Fruit fly (Drosophila melanogaster) whole organism, prepupa: ENCODE data around the gene CG14607.
A peak's percentile ranks its signal among the peaks of the same experiment; 100 is the strongest.

Source experiments
- CG10631 ChIP-seq: fragments of 200-800 bp; sonication (Bioruptor generic); optimal IDR thresholded peaks from 2 replicates; lab custom pipeline; 2016; ENCODE audit warnings: missing biosample characterization, missing genetic modification characterization
- CG11294 ChIP-seq: fragments of 200-800 bp; sonication (Bioruptor generic); IDR thresholded peaks from 2 replicates; pipeline ENCODE4 v1.3.6; 2022; ENCODE audit warnings: missing biosample characterization, missing genetic modification characterization
- CG15336 ChIP-seq: fragments of 200-800 bp; sonication (Bioruptor generic); IDR thresholded peaks from 2 replicates; pipeline ENCODE4 v1.3.6; 2022; ENCODE audit warnings: missing biosample characterization, missing genetic modification characterization
- CG16779 ChIP-seq: fragments of 200-800 bp; sonication (Bioruptor generic); optimal IDR thresholded peaks from 3 replicates; lab custom pipeline; 2017; ENCODE audit warnings: missing biosample characterization, mild to moderate bottlenecking, missing genetic modification characterization
- CG32006 ChIP-seq: fragments of 200-800 bp; sonication (Bioruptor generic); optimal IDR thresholded peaks from 3 replicates; lab custom pipeline; 2017; ENCODE audit warnings: missing biosample characterization, mild to moderate bottlenecking, missing genetic modification characterization
- CG34406 ChIP-seq: fragments of 200-800 bp; sonication (Bioruptor generic); optimal IDR thresholded peaks from 3 replicates; lab custom pipeline; 2016; ENCODE audit warnings: missing biosample characterization, missing genetic modification characterization
- CG3919 ChIP-seq: fragments of 200-800 bp; sonication (Bioruptor generic); optimal IDR thresholded peaks from 3 replicates; lab custom pipeline; 2016; ENCODE audit warnings: missing biosample characterization, missing genetic modification characterization
- CG4318 ChIP-seq: fragments of 200-800 bp; sonication (Bioruptor generic); optimal IDR thresholded peaks from 3 replicates; lab custom pipeline; 2017; ENCODE audit warnings: missing biosample characterization, mild to moderate bottlenecking, missing genetic modification characterization
- CG6163 ChIP-seq: fragments of 200-800 bp; sonication (Bioruptor generic); IDR thresholded peaks from 3 replicates; pipeline ENCODE4 v1.3.6; 2022; ENCODE audit warnings: missing biosample characterization, missing genetic modification characterization
- CG6808 ChIP-seq: fragments of 200-800 bp; sonication (Bioruptor generic); optimal IDR thresholded peaks from 3 replicates; lab custom pipeline; 2017; ENCODE audit warnings: missing biosample characterization, missing genetic modification characterization, mild to moderate bottlenecking, moderate library complexity, missing genetic modification reagents
- CG6854 ChIP-seq: fragments of 200-800 bp; sonication (Bioruptor generic); optimal IDR thresholded peaks from 2 replicates; lab custom pipeline; 2017; ENCODE audit warnings: missing biosample characterization, mild to moderate bottlenecking, missing genetic modification characterization
- CG7368 ChIP-seq: fragments of 200-800 bp; sonication (Bioruptor generic); optimal IDR thresholded peaks from 3 replicates; lab custom pipeline; 2016; ENCODE audit warnings: missing biosample characterization, missing genetic modification characterization
- CG8119 ChIP-seq: fragments of 200-800 bp; sonication (Bioruptor generic); IDR thresholded peaks from 3 replicates; pipeline ENCODE4 v1.3.6; 2022; ENCODE audit warnings: missing biosample characterization, missing genetic modification characterization
- CG8319 ChIP-seq: fragments of 200-800 bp; sonication (Bioruptor generic); optimal IDR thresholded peaks from 3 replicates; lab custom pipeline; 2016; ENCODE audit warnings: missing biosample characterization, missing genetic modification characterization
- CG8632 ChIP-seq: fragments of 200-800 bp; sonication (Bioruptor generic); optimal IDR thresholded peaks from 3 replicates; lab custom pipeline; 2016; ENCODE audit warnings: missing biosample characterization, missing genetic modification characterization
- CG9139 ChIP-seq: fragments of 200-800 bp; sonication (Bioruptor generic); optimal IDR thresholded peaks from 3 replicates; lab custom pipeline; 2017; ENCODE audit warnings: missing biosample characterization, mild to moderate bottlenecking, missing genetic modification characterization
- Eip75B ChIP-seq: fragments of 200-800 bp; sonication (Bioruptor generic); optimal IDR thresholded peaks from 3 replicates; lab custom pipeline; 2016; ENCODE audit warnings: missing biosample characterization, missing genetic modification characterization
- Eip78C ChIP-seq: fragments of 200-800 bp; sonication (Bioruptor generic); peaks from one replicate; lab custom pipeline; 2016; ENCODE audit warnings: missing biosample characterization, missing genetic modification characterization
- Eip93F ChIP-seq: fragments of 200-800 bp; sonication (Bioruptor generic); optimal IDR thresholded peaks from 2 replicates; lab custom pipeline; 2016; ENCODE audit warnings: missing biosample characterization, mild to moderate bottlenecking, missing genetic modification characterization
- Ets21C ChIP-seq: fragments of 200-800 bp; sonication (Bioruptor generic); optimal IDR thresholded peaks from 3 replicates; lab custom pipeline; 2016; ENCODE audit warnings: missing biosample characterization, missing genetic modification characterization
- Ets96B ChIP-seq: fragments of 200-800 bp; optimal IDR thresholded peaks from 2 replicates; lab custom pipeline; 2019; ENCODE audit warnings: missing biosample characterization, mild to moderate bottlenecking, missing genetic modification characterization, moderate library complexity
- Hr38 ChIP-seq: sonication (Bioruptor generic); optimal IDR thresholded peaks from 2 replicates; lab custom pipeline; 2016; ENCODE audit warnings: missing biosample characterization, missing genetic modification characterization
- Hr4 ChIP-seq: fragments of 200-800 bp; sonication (Bioruptor generic); optimal IDR thresholded peaks from 3 replicates; lab custom pipeline; 2016; ENCODE audit warnings: missing biosample characterization, missing genetic modification characterization
- Lpt ChIP-seq: fragments of 200-800 bp; sonication (Bioruptor generic); optimal IDR thresholded peaks from 3 replicates; lab custom pipeline; 2016; ENCODE audit warnings: missing biosample characterization, missing genetic modification characterization
- OdsH ChIP-seq: fragments of 200-800 bp; sonication (Bioruptor generic); optimal IDR thresholded peaks from 3 replicates; lab custom pipeline; 2016; ENCODE audit warnings: missing biosample characterization, missing genetic modification characterization
- Sox102F ChIP-seq: fragments of 200-800 bp; sonication (Bioruptor generic); optimal IDR thresholded peaks from 2 replicates; lab custom pipeline; 2016; ENCODE audit warnings: missing biosample characterization, mild to moderate bottlenecking, missing genetic modification characterization
- Sox14 ChIP-seq: fragments of 200-800 bp; sonication (Bioruptor generic); optimal IDR thresholded peaks from 3 replicates; lab custom pipeline; 2016; ENCODE audit warnings: missing biosample characterization, missing genetic modification characterization
- Sox15 ChIP-seq: fragments of 200-800 bp; sonication (Bioruptor generic); optimal IDR thresholded peaks from 3 replicates; lab custom pipeline; 2016; ENCODE audit warnings: missing biosample characterization, missing genetic modification characterization
- achi ChIP-seq: fragments of 200-800 bp; sonication (Bioruptor generic); optimal IDR thresholded peaks from 3 replicates; lab custom pipeline; 2016; ENCODE audit warnings: missing biosample characterization, missing genetic modification characterization
- acj6 ChIP-seq: fragments of 200-800 bp; sonication (Bioruptor generic); optimal IDR thresholded peaks from 3 replicates; lab custom pipeline; 2016; ENCODE audit warnings: missing biosample characterization, missing genetic modification characterization
- cyc ChIP-seq: fragments of 200-800 bp; sonication (Bioruptor generic); optimal IDR thresholded peaks from 3 replicates; lab custom pipeline; 2016; ENCODE audit warnings: missing biosample characterization, missing genetic modification characterization
- eg ChIP-seq: fragments of 200-800 bp; sonication (Bioruptor generic); IDR thresholded peaks from 3 replicates; pipeline ENCODE4 v1.3.6; 2022; ENCODE audit warnings: missing biosample characterization, missing genetic modification characterization
- esn ChIP-seq: fragments of 200-800 bp; sonication (Bioruptor generic); optimal IDR thresholded peaks from 2 replicates; lab custom pipeline; 2016; ENCODE audit warnings: missing biosample characterization, mild to moderate bottlenecking, missing genetic modification characterization, moderate library complexity
- fd59A ChIP-seq: fragments of 200-800 bp; sonication (Bioruptor generic); optimal IDR thresholded peaks from 2 replicates; lab custom pipeline; 2017; ENCODE audit warnings: missing biosample characterization, mild to moderate bottlenecking, missing genetic modification characterization, missing genetic modification reagents
- fd85E ChIP-seq: fragments of 200-800 bp; sonication (Bioruptor generic); optimal IDR thresholded peaks from 3 replicates; lab custom pipeline; 2016; ENCODE audit warnings: missing biosample characterization, missing genetic modification characterization
- fkh ChIP-seq: fragments of 200-800 bp; sonication (Bioruptor generic); optimal IDR thresholded peaks from 3 replicates; lab custom pipeline; 2017; ENCODE audit warnings: missing biosample characterization, mild to moderate bottlenecking, missing genetic modification characterization, moderate library complexity
- pdm3 ChIP-seq: fragments of 200-800 bp; sonication (Bioruptor generic); optimal IDR thresholded peaks from 3 replicates; lab custom pipeline; 2016; ENCODE audit warnings: missing biosample characterization, missing genetic modification characterization
- spab ChIP-seq: fragments of 200-800 bp; sonication (Bioruptor generic); optimal IDR thresholded peaks from 2 replicates; lab custom pipeline; 2017; ENCODE audit warnings: missing biosample characterization, mild to moderate bottlenecking, missing genetic modification characterization, missing genetic modification reagents
- ss ChIP-seq, 2 experiments: fragments of 200-800 bp; sonication (Bioruptor generic); optimal IDR thresholded peaks; 2 replicates in 1 of 2; 3 replicates in 1 of 2; lab custom pipeline; 2017 to 2018; ENCODE audit warnings: mild to moderate bottlenecking in 2 of 2, missing biosample characterization in 2 of 2, missing genetic modification characterization in 2 of 2, moderate library complexity in 1 of 2
- topi ChIP-seq: fragments of 200-800 bp; sonication (Bioruptor generic); optimal IDR thresholded peaks from 3 replicates; lab custom pipeline; 2016; ENCODE audit warnings: missing biosample characterization, missing genetic modification characterization
- vri ChIP-seq: fragments of 200-800 bp; sonication (Bioruptor generic); optimal IDR thresholded peaks from 3 replicates; lab custom pipeline; 2016; ENCODE audit warnings: missing biosample characterization, mild to moderate bottlenecking, missing genetic modification characterization

Gene CG14607

DNA sequence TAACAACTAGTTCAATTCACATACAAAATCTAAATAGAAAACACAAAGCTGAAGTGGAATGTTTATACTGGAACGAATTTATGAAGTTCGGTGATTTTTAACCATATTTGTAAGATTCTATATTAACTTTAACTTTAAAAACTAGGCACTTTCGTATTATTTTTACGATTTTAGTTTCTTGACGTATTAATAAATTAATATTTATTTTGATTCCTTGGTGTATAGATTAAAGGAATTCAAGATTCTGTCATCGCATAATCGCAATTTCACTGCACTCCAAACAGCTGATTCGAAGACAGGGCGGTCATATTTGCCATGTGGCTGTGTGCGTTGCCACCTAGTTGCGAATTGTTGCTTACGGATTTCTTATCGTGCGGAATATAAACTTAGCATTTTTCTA is 7.9 kb downstream of the CG14607 start, which contains the start of the genes CG1227 and Dtwd2 (continued):
- TF ChIP-seq ss (GFP tag; optimal IDR thresholded peaks at IDR 0.05; lab: Kevin White, UChicago): peak; percentile 89 to 96
- TF ChIP-seq achi (GFP tag; lab: Kevin White, UChicago): peak; percentile 94
- TF ChIP-seq Ets96B: peak; percentile 98
- TF ChIP-seq Ets21C: peak; percentile 81
- TF ChIP-seq Lpt (GFP tag; lab: Kevin White, UChicago): peak; percentile 92
- peak; percentile 96 for TF ChIP-seq CG3919 (GFP tag; lab: Kevin White, UChicago)
- peak; percentile 96 for TF ChIP-seq CG8632 (GFP tag; lab: Kevin White, UChicago)
- TF ChIP-seq CG32006 (GFP tag; lab: Kevin White, UChicago): peak; percentile 96
- TF ChIP-seq vri (GFP tag; lab: Kevin White, UChicago): no peak
- TF ChIP-seq acj6 (GFP tag; lab: Kevin White, UChicago): peak; percentile 94
- TF ChIP-seq Sox102F (GFP tag; lab: Kevin White, UChicago): peak; percentile 90
- TF ChIP-seq fkh (GFP tag; lab: Kevin White, UChicago): no peak
- peak; percentile 99 for TF ChIP-seq CG15336 (GFP tag; lab: Robert Waterston, UW)
- TF ChIP-seq CG6808 (GFP tag; lab: Kevin White, UChicago): peak; percentile 92
- peak; percentile 94 for TF ChIP-seq Hr4 (GFP tag; lab: Kevin White, UChicago)
- TF ChIP-seq CG6163 (GFP tag; lab: Robert Waterston, UW): peak; percentile 98
- TF ChIP-seq CG10631: peak; percentile 94
- peak; percentile 88 for TF ChIP-seq fd59A (GFP tag; lab: Kevin White, UChicago)
- peak; percentile 77 for TF ChIP-seq fd85E (GFP tag; lab: Kevin White, UChicago)
- TF ChIP-seq CG8119 (GFP tag; lab: Robert Waterston, UW): peak; percentile 98
- peak; percentile 99 for TF ChIP-seq eg (GFP tag; lab: Robert Waterston, UW)
- peak; percentile 95 for TF ChIP-seq CG11294 (GFP tag; lab: Robert Waterston, UW)
- TF ChIP-seq cyc (GFP tag; lab: Kevin White, UChicago): peak; percentile 86
- peak; percentile 93 for TF ChIP-seq CG16779 (tag; lab: Kevin White, UChicago)
- peak; percentile 96 for TF ChIP-seq esn (GFP tag; lab: Kevin White, UChicago)
- TF ChIP-seq CG7368 (GFP tag; lab: Kevin White, UChicago): peak; percentile 91
- TF ChIP-seq Sox14 (GFP tag; lab: Kevin White, UChicago): peak; percentile 90
- TF ChIP-seq CG8319 (GFP tag; lab: Kevin White, UChicago): peak; percentile 84
- TF ChIP-seq CG34406 (GFP tag; lab: Kevin White, UChicago): peak; percentile 96
- TF ChIP-seq Eip75B: peak; percentile 92
- peak; percentile 99 for TF ChIP-seq Eip78C (GFP tag; lab: Kevin White, UChicago)
- peak; percentile 45 for TF ChIP-seq Eip93F (GFP tag; lab: Kevin White, UChicago)
- TF ChIP-seq topi (GFP tag; lab: Kevin White, UChicago): peak; percentile 93
- peak; percentile 93 for TF ChIP-seq pdm3

DNA sequence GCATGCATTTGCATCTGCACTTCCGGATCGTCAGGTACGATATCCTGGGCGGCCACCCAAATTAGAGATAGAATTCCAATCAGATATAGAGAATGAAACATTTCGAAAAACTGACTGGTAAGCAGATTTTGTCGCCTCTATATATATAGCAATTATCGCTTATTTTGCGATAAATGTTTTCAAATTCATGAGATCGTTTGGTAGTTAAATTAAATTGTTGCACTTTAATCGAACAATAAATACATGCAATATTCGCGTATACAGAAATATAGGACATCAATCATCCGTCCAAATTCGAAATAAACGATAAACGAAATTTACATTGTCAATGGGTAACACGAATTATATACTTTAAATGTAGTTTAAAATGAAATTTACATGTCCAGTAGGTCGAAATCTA is 10.3 kb downstream of the CG14607 start, which contains the start of gene Obp84a:
Gene Obp84a, minus strand, starts transcription at position 101 of the 400 bp plus-strand sequence.
- no peak for TF ChIP-seq Sox15 (GFP tag; lab: Kevin White, UChicago)
- TF ChIP-seq CG4318 (GFP tag; lab: Kevin White, UChicago): no peak
- TF ChIP-seq CG9139 (GFP tag; lab: Kevin White, UChicago): no peak
- no peak for TF ChIP-seq fd85E (GFP tag; lab: Kevin White, UChicago)
- no peak for TF ChIP-seq spab (GFP tag; lab: Kevin White, UChicago)
- TF ChIP-seq Sox14 (GFP tag; lab: Kevin White, UChicago): no peak
- no peak for TF ChIP-seq CG3919 (GFP tag; lab: Kevin White, UChicago)
- TF ChIP-seq Eip78C (GFP tag; lab: Kevin White, UChicago): no peak
- TF ChIP-seq vri (GFP tag; lab: Kevin White, UChicago): no peak
- no peak for TF ChIP-seq CG6163 (GFP tag; lab: Robert Waterston, UW)
- TF ChIP-seq CG8632 (GFP tag; lab: Kevin White, UChicago): no peak
- TF ChIP-seq OdsH (GFP tag; lab: Kevin White, UChicago): no peak
- no peak for TF ChIP-seq CG6854 (GFP tag; lab: Kevin White, UChicago)
- TF ChIP-seq CG8319 (GFP tag; lab: Kevin White, UChicago): no peak
- TF ChIP-seq Hr38 (GFP tag; lab: Kevin White, UChicago): no peak
- no peak for TF ChIP-seq pdm3
- no peak for TF ChIP-seq Ets96B
